Worm (Caenorhabditis elegans) whole organism, L4 larva: ENCODE results near the gene M28.9.

ENCODE experiments used
- F37D6.2 ChIP-seq: sonication (generic microtip); optimal IDR thresholded peaks from 2 replicates; lab custom pipeline; 2016; ENCODE audit warnings: mild to moderate bottlenecking, missing genetic modification characterization, missing compliant biosample characterization
- F49E8.2 ChIP-seq: sonication (generic microtip); optimal IDR thresholded peaks from 2 replicates; lab custom pipeline; 2016; ENCODE audit warnings: missing compliant biosample characterization, mild to moderate bottlenecking, missing genetic modification characterization, borderline replicate concordance
- Y105C5A.15 ChIP-seq: fragments of 200-800 bp; sonication (Bioruptor generic); IDR thresholded peaks from 2 replicates; pipeline ENCODE4 v1.3.6; 2022; ENCODE audit warnings: missing genetic modification characterization, missing compliant biosample characterization
- aha-1 ChIP-seq: fragments of 150-350 bp; peaks from one replicate; lab custom pipeline; 2014; ENCODE audit warnings: missing biosample characterization, missing genetic modification characterization
- ama-1 ChIP-seq: fragments of 150-350 bp; optimal IDR thresholded peaks from 2 replicates; lab custom pipeline; 2014; ENCODE audit warnings: inconsistent platforms, mixed read lengths
- arid-1 ChIP-seq: fragments of 200-800 bp; sonication (Bioruptor generic); conservative IDR thresholded peaks from 2 replicates; pipeline ENCODE4 v1.3.6; 2022; ENCODE audit warnings: missing genetic modification reagents, missing genetic modification characterization, missing compliant biosample characterization
- ceh-20 ChIP-seq: fragments of 200-800 bp; sonication (Bioruptor generic); IDR thresholded peaks from 2 replicates; pipeline ENCODE4 v1.3.6; 2022; ENCODE audit warnings: missing genetic modification reagents, missing genetic modification characterization, missing compliant biosample characterization
- ceh-32 ChIP-seq: sonication (generic microtip); optimal IDR thresholded peaks from 2 replicates; lab custom pipeline; 2016; ENCODE audit warnings: mild to moderate bottlenecking, missing genetic modification characterization, missing compliant biosample characterization; ENCODE audit not compliant: poor library complexity
- ces-1 ChIP-seq: fragments of 150-350 bp; sonication (generic microtip); optimal IDR thresholded peaks from 4 replicates; lab custom pipeline; 2014; ENCODE audit warnings: missing biosample characterization, missing genetic modification reagents, missing genetic modification characterization
- daf-12 ChIP-seq: fragments of 150-350 bp; optimal IDR thresholded peaks from 2 replicates; lab custom pipeline; 2014; ENCODE audit warnings: missing biosample characterization, missing genetic modification reagents, missing genetic modification characterization
- daf-19 ChIP-seq: fragments of 200-800 bp; sonication (Bioruptor generic); conservative IDR thresholded peaks from 2 replicates; pipeline ENCODE4 v1.3.6; 2022; ENCODE audit warnings: missing genetic modification characterization, missing compliant biosample characterization
- daf-8 ChIP-seq: fragments of 200-800 bp; sonication (Bioruptor generic); IDR thresholded peaks from 2 replicates; pipeline ENCODE4 v1.3.6; 2022; ENCODE audit warnings: missing genetic modification characterization, missing compliant biosample characterization
- dmd-8 ChIP-seq: fragments of 200-800 bp; sonication (Bioruptor generic); IDR thresholded peaks from 2 replicates; pipeline ENCODE4 v1.3.6; 2022; ENCODE audit warnings: missing genetic modification characterization, missing compliant biosample characterization
- dmd-9 ChIP-seq: fragments of 200-800 bp; sonication (Bioruptor generic); IDR thresholded peaks from 2 replicates; pipeline ENCODE4 v1.3.6; 2022; ENCODE audit warnings: missing genetic modification reagents, missing genetic modification characterization, missing compliant biosample characterization
- dpl-1 ChIP-seq: fragments of 150-350 bp; optimal IDR thresholded peaks from 2 replicates; lab custom pipeline; 2014; ENCODE audit warnings: missing biosample characterization, missing genetic modification reagents, missing genetic modification characterization
- duxl-1 ChIP-seq: sonication (generic microtip); optimal IDR thresholded peaks from 2 replicates; lab custom pipeline; 2016; ENCODE audit warnings: mild to moderate bottlenecking, missing genetic modification characterization, moderate library complexity, missing compliant biosample characterization; ENCODE audit not compliant: poor library complexity
- fkh-10 ChIP-seq: fragments of 150-350 bp; optimal IDR thresholded peaks from 2 replicates; lab custom pipeline; 2014; ENCODE audit warnings: missing biosample characterization, missing genetic modification reagents, missing genetic modification characterization
- hif-1 ChIP-seq, 2 experiments: sonication (generic microtip); optimal IDR thresholded peaks; 2 replicates each; lab custom pipeline; 2016 to 2017; ENCODE audit warnings: missing compliant biosample characterization in 2 of 2, missing genetic modification characterization in 2 of 2, missing genetic modification reagents in 2 of 2, missing genotype in 2 of 2, mild to moderate bottlenecking in 1 of 2
- hlh-11 ChIP-seq: fragments of 200-800 bp; sonication (Bioruptor generic); optimal IDR thresholded peaks from 2 replicates; lab custom pipeline; 2018; ENCODE audit warnings: mild to moderate bottlenecking, missing genetic modification characterization, missing compliant biosample characterization
- lim-7 ChIP-seq: fragments of 200-800 bp; sonication (Bioruptor generic); IDR thresholded peaks from 2 replicates; pipeline ENCODE4 v1.3.6; 2022; ENCODE audit warnings: missing genetic modification characterization, missing compliant biosample characterization
- lin-13 ChIP-seq: fragments of 150-350 bp; optimal IDR thresholded peaks from 2 replicates; lab custom pipeline; 2014; ENCODE audit warnings: missing biosample characterization, missing genetic modification reagents, missing genetic modification characterization
- lin-15B ChIP-seq: fragments of 150-350 bp; sonication (generic microtip); optimal IDR thresholded peaks from 3 replicates; lab custom pipeline; 2014; ENCODE audit warnings: missing biosample characterization, missing genetic modification characterization
- lin-39 ChIP-seq: fragments of 150-350 bp; optimal IDR thresholded peaks from 2 replicates; lab custom pipeline; 2014; ENCODE audit warnings: missing biosample characterization, missing genetic modification reagents, missing genetic modification characterization
- madf-9 ChIP-seq: fragments of 200-800 bp; sonication (Bioruptor generic); conservative IDR thresholded peaks from 2 replicates; pipeline ENCODE4 v1.3.6; 2022; ENCODE audit warnings: missing genetic modification reagents, missing genetic modification characterization, missing compliant biosample characterization
- mdl-1 ChIP-seq, 2 experiments: fragments of 150-350 bp in 1 of 2; sonication (generic microtip) in 1 of 2; optimal IDR thresholded peaks; 2 replicates each; lab custom pipeline; 2014 to 2017; ENCODE audit warnings: missing biosample characterization in 2 of 2, missing genetic modification characterization in 2 of 2
- mes-2 ChIP-seq: sonication (generic microtip); optimal IDR thresholded peaks from 2 replicates; lab custom pipeline; 2016; ENCODE audit warnings: missing genotype, mild to moderate bottlenecking, missing genetic modification characterization, missing compliant biosample characterization; ENCODE audit not compliant: poor library complexity, severe bottlenecking
- mxl-3 ChIP-seq: fragments of 200-800 bp; sonication (Bioruptor generic); optimal IDR thresholded peaks from 2 replicates; lab custom pipeline; 2018; ENCODE audit warnings: mild to moderate bottlenecking, missing genetic modification characterization, missing compliant biosample characterization
- nhr-102 ChIP-seq: sonication (generic microtip); optimal IDR thresholded peaks from 2 replicates; lab custom pipeline; 2016; ENCODE audit warnings: mild to moderate bottlenecking, missing genetic modification characterization, moderate library complexity, missing compliant biosample characterization
- nhr-11 ChIP-seq: fragments of 150-350 bp; optimal IDR thresholded peaks from 2 replicates; lab custom pipeline; 2014; ENCODE audit warnings: missing biosample characterization, missing genetic modification characterization
- nhr-111 ChIP-seq: fragments of 200-800 bp; sonication (Bioruptor generic); optimal IDR thresholded peaks from 2 replicates; lab custom pipeline; 2018; ENCODE audit warnings: mild to moderate bottlenecking, missing genetic modification characterization, missing compliant biosample characterization
- nhr-237 ChIP-seq: sonication (generic microtip); optimal IDR thresholded peaks from 2 replicates; lab custom pipeline; 2017; ENCODE audit warnings: missing biosample characterization, missing genetic modification characterization
- pha-4 ChIP-seq, 2 experiments: fragments of 150-350 bp in 1 of 2; fragments of 200-800 bp in 1 of 2; sonication (Bioruptor generic) in 1 of 2; IDR thresholded peaks in 1 of 2; optimal IDR thresholded peaks in 1 of 2; 2 replicates each; pipeline versions ENCODE4 v1.3.6 to Lab custom; 2014 to 2022; ENCODE audit warnings: missing genetic modification characterization in 2 of 2, missing genetic modification reagents in 2 of 2, missing biosample characterization in 1 of 2, missing compliant biosample characterization in 1 of 2
- saeg-2 ChIP-seq: fragments of 200-800 bp; sonication (Bioruptor generic); IDR thresholded peaks from 2 replicates; pipeline ENCODE4 v1.3.6; 2022; ENCODE audit warnings: missing genetic modification reagents, missing genetic modification characterization, missing compliant biosample characterization
- set-16 ChIP-seq: fragments of 200-800 bp; sonication (Bioruptor generic); IDR thresholded peaks from 2 replicates; pipeline ENCODE4 v1.3.6; 2022; ENCODE audit warnings: missing genetic modification reagents, missing genetic modification characterization, missing compliant biosample characterization
- unc-130 ChIP-seq: sonication (generic microtip); optimal IDR thresholded peaks from 2 replicates; lab custom pipeline; 2016; ENCODE audit warnings: missing genetic modification reagents, missing genetic modification characterization, missing compliant biosample characterization
- unc-62 ChIP-seq, 3 experiments: fragments of 150-350 bp in 1 of 3; sonication (generic microtip); optimal IDR thresholded peaks in 2 of 3; peaks in 1 of 3; 1 replicate in 1 of 3; 2 replicates in 2 of 3; lab custom pipeline; 2014 to 2017; ENCODE audit warnings: missing biosample characterization in 3 of 3, missing genetic modification characterization in 3 of 3, missing genetic modification reagents in 3 of 3, missing genotype in 1 of 3
- vab-7 ChIP-seq: fragments of 200-800 bp; sonication (Bioruptor generic); IDR thresholded peaks from 2 replicates; pipeline ENCODE4 v1.3.6; 2022; ENCODE audit warnings: missing genetic modification reagents, missing genetic modification characterization, missing compliant biosample characterization
- zfp-2 ChIP-seq: sonication (generic microtip); optimal IDR thresholded peaks from 2 replicates; lab custom pipeline; 2016; ENCODE audit warnings: mild to moderate bottlenecking, missing genetic modification characterization, missing compliant biosample characterization
- zfp-3 ChIP-seq: fragments of 200-800 bp; sonication (Bioruptor generic); conservative IDR thresholded peaks from 2 replicates; pipeline ENCODE4 v1.3.6; 2022; ENCODE audit warnings: missing genetic modification reagents, missing genetic modification characterization, missing compliant biosample characterization

The M28.9 gene

ce11 chrII:10607238-10607961 is 31.8 kb upstream of the M28.9 start, which contains the start of gene ccm-3 (continued):
- TF ChIP-seq nhr-111: no peak
- no peak for TF ChIP-seq F37D6.2 (tag; lab: Kevin White, UChicago)
- no peak for TF ChIP-seq madf-9
- peak; percentile 69 for TF ChIP-seq aha-1
- peak; percentile 15 for TF ChIP-seq fkh-10 (GFP tag; lab: Kevin White, UChicago)
- no peak for TF ChIP-seq lim-7
- TF ChIP-seq mxl-3 (GFP tag; lab: Kevin White, UChicago): no peak
- no peak for TF ChIP-seq hlh-11
- no peak for TF ChIP-seq daf-19
- TF ChIP-seq duxl-1 (tag; lab: Kevin White, UChicago): no peak
- peak; percentile 3 for TF ChIP-seq unc-130 (GFP tag; lab: Kevin White, UChicago)
- no peak for TF ChIP-seq lin-39 (tag; lab: Kevin White, UChicago)
- TF ChIP-seq unc-62 (GFP tag; optimal IDR thresholded peaks at IDR 0.05 in 1 of 2; lab: Kevin White, UChicago): no peak
- no peak for TF ChIP-seq unc-62 (tag; optimal IDR thresholded peaks at IDR 0.05; lab: Kevin White, UChicago)
- TF ChIP-seq dpl-1 (GFP tag; lab: Kevin White, UChicago): peak; percentile 53
- TF ChIP-seq ces-1 (GFP tag; lab: Kevin White, UChicago): no peak
- TF ChIP-seq daf-12 (tag; lab: Kevin White, UChicago): no peak
- TF ChIP-seq nhr-237 (tag; lab: Kevin White, UChicago): no peak
- no peak for TF ChIP-seq vab-7
- no peak for TF ChIP-seq set-16 (GFP tag; lab: Robert Waterston, UW)
- TF ChIP-seq arid-1: no peak
- TF ChIP-seq nhr-11 (tag; lab: Kevin White, UChicago): peak; percentile 17
- TF ChIP-seq, all 104 proteins: peak for 9

ce11 chrII:10608821-10609220 is 30.4 kb upstream of the M28.9 start:
- TF ChIP-seq unc-62 (GFP tag; optimal IDR thresholded peaks at IDR 0.05 in 1 of 2; lab: Kevin White, UChicago): peak in 1 of 2 experiments; percentile 95
- no peak for TF ChIP-seq unc-62 (tag; optimal IDR thresholded peaks at IDR 0.05; lab: Kevin White, UChicago)
- no peak for TF ChIP-seq saeg-2 (GFP tag; lab: Robert Waterston, UW)
- TF ChIP-seq, all 104 proteins: peak for 1

ce11 chrII:10612743-10613142 is 26.5 kb upstream of the M28.9 start, which contains the start of gene C14A4.12:
C14A4.12 (plus strand) TSS chrII:10613043.
- TF ChIP-seq aha-1 (peak; percentile 54), F49E8.2 (no peak), ceh-32 (tag; lab: Kevin White, UChicago) (no peak)

- TF ChIP-seq ama-1: no peak
- peak; percentile 48 for TF ChIP-seq aha-1
Observed at ce11 chrII:10618157-10618556, 21.1 kb upstream of the M28.9 start, which contains the start of gene C14A4.13. C14A4.13 (plus strand) TSS chrII:10618457.

- TF ChIP-seq daf-12 (tag; lab: Kevin White, UChicago): no peak
- no peak for TF ChIP-seq nhr-102 (tag; lab: Kevin White, UChicago)
- TF ChIP-seq Y105C5A.15 (GFP tag; lab: Robert Waterston, UW): no peak
- TF ChIP-seq aha-1: no peak
- no peak for TF ChIP-seq daf-8 (GFP tag; lab: Robert Waterston, UW)
- no peak for TF ChIP-seq pha-4 (GFP tag; IDR thresholded peaks at IDR 0.05; lab: Robert Waterston, UW)
- no peak for TF ChIP-seq pha-4 (tag; optimal IDR thresholded peaks at IDR 0.05; lab: Kevin White, UChicago)
- no peak for TF ChIP-seq vab-7
Observed at ce11 chrII:10621965-10622364, 17.2 kb upstream of the M28.9 start, which contains the start of gene cutl-9. cutl-9 (plus strand) TSS chrII:10622265.

ce11 chrII:10627086-10627485 is 12.1 kb upstream of the M28.9 start:
- TF ChIP-seq mes-2 (tag; lab: Kevin White, UChicago): no peak
- no peak for TF ChIP-seq dmd-9 (GFP tag; lab: Robert Waterston, UW)
- no peak for TF ChIP-seq saeg-2 (GFP tag; lab: Robert Waterston, UW)
- TF ChIP-seq ceh-20 (GFP tag; lab: Robert Waterston, UW): no peak
- no peak for TF ChIP-seq F49E8.2
- no peak for TF ChIP-seq mdl-1 (tag; optimal IDR thresholded peaks at IDR 0.05; lab: Kevin White, UChicago)
- no peak for TF ChIP-seq madf-9
- no peak for TF ChIP-seq nhr-102 (tag; lab: Kevin White, UChicago)
- no peak for TF ChIP-seq unc-130 (GFP tag; lab: Kevin White, UChicago)
- TF ChIP-seq zfp-2: no peak
- TF ChIP-seq hif-1 (tag; optimal IDR thresholded peaks at IDR 0.05; lab: Kevin White, UChicago): no peak
- TF ChIP-seq zfp-3 (GFP tag; lab: Robert Waterston, UW): no peak
- TF ChIP-seq lin-15B: no peak
- no peak for TF ChIP-seq dmd-8
- TF ChIP-seq lin-13: no peak
